Fruit fly (Drosophila melanogaster): ENCODE measurements at regions not wholly inside any gene's neighbourhood (a gene's known extent, or its start where the extent isn't known, plus 50 kb on each side); places are given as distances from the start of the nearest gene placed in this dataset.
"Not testable (repeated sequence)": the region's sequence is repeated elsewhere in the genome, so short reads cannot be mapped to it uniquely, and the experiment has no call there.

dm6 chrY:989216-989615 is 287.0 kb downstream of the ARY start:
- not testable (repeated sequence) for TF ChIP-seq CG34224 (GFP tag; IDR thresholded peaks at IDR 0.05; ENCODE audit: partially characterized antibody); CG12391 (tag; optimal IDR thresholded peaks at IDR 0.05); CG3163 (GFP tag; optimal IDR thresholded peaks at IDR 0.05); fd102C (GFP tag; optimal IDR thresholded peaks at IDR 0.05); cas (GFP tag; IDR thresholded peaks at IDR 0.05); Sry-δ (GFP tag; optimal IDR thresholded peaks at IDR 0.05); CG7987 (GFP tag; optimal IDR thresholded peaks at IDR 0.05)
- TF ChIP-seq klu (GFP tag; IDR thresholded peaks at IDR 0.05): 0 out of 2 replicates have a peak, but pooled peaks have one; percentile 15

All from whole organism, embryonic.